Worm (Caenorhabditis elegans): Measurements from ENCODE around the gene R07G3.8.

R07G3.8 gene

DNA sequence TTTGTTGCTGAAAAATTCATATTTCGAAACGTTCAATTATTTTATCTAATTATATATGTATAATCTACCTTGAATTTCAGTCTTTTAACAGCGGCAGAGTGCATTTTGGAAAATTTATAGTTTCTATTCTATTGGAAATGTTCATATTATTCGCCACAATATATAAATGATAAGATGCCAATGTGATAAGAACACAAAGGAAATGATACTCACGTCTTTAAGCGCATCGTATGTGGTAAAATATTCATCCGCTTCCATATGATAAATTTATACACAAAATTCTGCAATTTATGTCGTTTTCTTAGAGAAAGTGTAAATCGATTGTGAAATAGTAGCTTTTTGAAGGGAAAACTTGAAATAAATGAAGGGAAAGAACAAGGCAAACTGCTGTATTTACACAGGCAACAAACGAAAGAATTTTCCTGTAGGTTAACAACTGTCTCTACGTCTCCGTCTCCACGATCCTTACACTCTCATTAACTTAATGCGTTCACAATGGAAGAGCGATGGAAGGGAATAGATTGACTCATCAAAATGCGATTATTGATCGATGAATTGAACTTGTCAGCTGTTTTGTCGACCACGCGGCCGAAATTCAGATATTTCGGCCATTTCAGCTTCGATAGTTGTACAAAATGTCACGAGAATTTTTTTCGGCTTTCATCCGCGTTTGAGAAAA lies 41.8 kb upstream of the R07G3.8 start, which contains the start of gene alfa-1 (continued):
- TF ChIP-seq tlp-1 (tag; optimal IDR thresholded peaks at IDR 0.05) (no peak), C34B4.2 (tag; optimal IDR thresholded peaks at IDR 0.05) (no peak), tbx-2 (tag; optimal IDR thresholded peaks at IDR 0.05) (no peak), nhr-237 (tag; optimal IDR thresholded peaks at IDR 0.05) (no peak), nhr-19 (GFP tag; conservative IDR thresholded peaks at IDR 0.05) (no peak), nhr-84 (tag; optimal IDR thresholded peaks at IDR 0.05) (no peak), blmp-1 (tag; optimal IDR thresholded peaks at IDR 0.05) (peak; percentile 55), ces-1 (GFP tag; optimal IDR thresholded peaks at IDR 0.05) (no peak), lin-15B (tag; optimal IDR thresholded peaks at IDR 0.05) (no peak), lin-13 (GFP tag; optimal IDR thresholded peaks at IDR 0.05) (no peak), skn-1 (tag; optimal IDR thresholded peaks at IDR 0.05) (no peak), mef-2 (tag; optimal IDR thresholded peaks at IDR 0.05) (no peak), elt-2 (tag; optimal IDR thresholded peaks at IDR 0.05) (peak; percentile 46), vab-15 (tag; optimal IDR thresholded peaks at IDR 0.05) (no peak), C04F5.9 (tag; optimal IDR thresholded peaks at IDR 0.05) (no peak), ceh-82 (tag; optimal IDR thresholded peaks at IDR 0.05) (no peak), grh-1 (GFP tag; IDR thresholded peaks at IDR 0.05) (no peak), nhr-85 (tag) (peak; percentile 53), Y116A8C.19 (tag; optimal IDR thresholded peaks at IDR 0.05; ENCODE audit: borderline replicate concordance) (no peak), hlh-4 (tag; optimal IDR thresholded peaks at IDR 0.05) (no peak), nhr-71 (tag; optimal IDR thresholded peaks at IDR 0.05) (peak; percentile 25), nhr-90 (tag; optimal IDR thresholded peaks at IDR 0.05; ENCODE audit: poor library complexity) (no peak), ztf-11 (tag; optimal IDR thresholded peaks at IDR 0.05) (no peak), lin-14 (GFP tag; optimal IDR thresholded peaks at IDR 0.05) (peak; percentile 74)

DNA sequence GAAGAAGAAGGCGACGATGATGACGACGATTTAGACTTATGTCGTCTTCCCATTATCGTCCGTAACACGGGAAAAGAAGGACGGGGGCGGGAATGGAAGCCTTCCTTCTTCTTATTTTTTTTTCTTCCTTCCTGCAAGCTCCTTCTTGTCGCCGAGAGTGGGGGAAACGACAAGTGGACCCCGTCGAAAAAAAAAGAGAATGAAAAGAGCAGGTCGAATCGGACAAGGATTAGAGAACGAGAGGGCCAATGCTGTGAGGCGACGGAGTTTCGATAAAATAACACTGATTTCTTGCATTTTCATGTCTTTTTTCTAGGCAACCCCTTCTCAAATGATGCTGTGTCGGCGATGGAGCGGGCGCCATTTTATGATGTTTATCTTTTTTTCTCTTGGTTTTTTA lies 30.9 kb upstream of the R07G3.8 start, which contains the start of gene pde-4:
TSS of gene pde-4 (minus strand) at position 76 of the 400 bp plus-strand sequence.
- TF ChIP-seq swsn-7 (tag; optimal IDR thresholded peaks at IDR 0.05) (no peak), lin-14 (GFP tag; optimal IDR thresholded peaks at IDR 0.05) (peak; percentile 59), nhr-47 (tag; optimal IDR thresholded peaks at IDR 0.05) (no peak)

DNA sequence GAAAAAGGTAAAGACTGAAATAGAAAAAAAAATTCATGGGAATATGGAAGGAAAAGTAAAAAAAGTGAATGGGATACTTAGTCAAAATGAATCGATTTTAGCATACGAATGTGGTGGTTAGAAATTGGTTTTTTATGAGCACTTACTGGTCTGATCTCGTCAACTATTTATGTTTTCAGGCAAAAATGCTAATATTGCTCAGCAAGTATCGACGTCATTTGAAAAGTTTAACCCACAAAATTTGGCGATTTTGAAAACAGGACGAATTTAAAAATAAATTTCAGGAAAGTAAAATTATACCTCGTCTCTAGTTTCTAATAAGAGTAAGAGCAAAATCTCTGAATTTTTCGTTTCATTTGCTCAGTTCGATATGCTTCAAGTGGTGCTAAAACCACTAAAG lies 22.9 kb upstream of the R07G3.8 start:
- TF ChIP-seq fos-1 (tag; optimal IDR thresholded peaks at IDR 0.05): no peak
- TF ChIP-seq egl-27 (tag; optimal IDR thresholded peaks at IDR 0.05): no peak
- no peak for TF ChIP-seq efl-1 (optimal IDR thresholded peaks at IDR 0.05)
- TF ChIP-seq efl-1 (GFP tag; optimal IDR thresholded peaks at IDR 0.05 in 1 of 2): peak in 1 of 2 experiments; percentile 64
- TF ChIP-seq fkh-8 (tag; optimal IDR thresholded peaks at IDR 0.05): no peak
- TF ChIP-seq unc-98 (GFP tag; IDR thresholded peaks at IDR 0.05): no peak

DNA sequence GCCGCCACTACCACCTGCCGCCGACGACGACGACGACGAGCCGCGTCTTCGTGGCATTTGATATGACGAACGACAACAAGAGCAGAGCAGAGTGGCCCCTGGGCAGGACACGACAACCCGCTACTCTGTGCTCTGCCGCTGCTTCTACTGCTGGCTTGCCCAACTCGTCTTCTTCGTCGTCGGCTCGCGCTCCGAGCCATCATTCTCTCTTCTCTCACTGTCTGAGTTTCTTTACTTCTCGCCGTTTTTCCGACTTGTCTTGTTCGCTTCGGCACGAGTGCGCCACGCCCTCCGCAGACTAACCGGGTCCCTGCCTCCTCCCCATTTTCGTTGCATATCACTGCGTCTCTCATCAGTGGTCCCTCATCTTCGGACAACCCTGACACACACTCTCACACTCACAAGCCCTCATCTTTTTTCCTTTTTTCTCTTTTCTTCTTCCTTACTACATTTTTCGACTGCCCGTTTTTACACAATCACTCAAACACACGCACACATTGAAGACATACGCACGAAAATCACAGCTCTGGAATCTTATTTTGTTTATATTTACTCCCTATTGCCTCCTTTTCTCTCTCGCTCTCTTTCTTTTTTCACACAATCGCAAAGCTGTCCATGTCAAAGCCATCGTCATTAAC lies 21.8 kb upstream of the R07G3.8 start:
- peak in 1 of 3 experiments; percentile 10 for TF ChIP-seq dpl-1 (GFP tag; optimal IDR thresholded peaks at IDR 0.05)
- TF ChIP-seq ceh-8 (GFP tag; optimal IDR thresholded peaks at IDR 0.05): peak; percentile 16
- TF ChIP-seq nhr-47 (tag; optimal IDR thresholded peaks at IDR 0.05): peak; percentile 71
- TF ChIP-seq swsn-7 (tag; optimal IDR thresholded peaks at IDR 0.05): peak; percentile 77
- peak; percentile 67 for TF ChIP-seq nhr-20 (tag; optimal IDR thresholded peaks at IDR 0.05)
- no peak for TF ChIP-seq sptf-1 (tag; optimal IDR thresholded peaks at IDR 0.05)
- no peak for TF ChIP-seq nhr-90 (tag; optimal IDR thresholded peaks at IDR 0.05; ENCODE audit: poor library complexity)
- TF ChIP-seq pax-3 (tag; optimal IDR thresholded peaks at IDR 0.05): no peak
- peak in 1 of 2 experiments; percentile 56 for TF ChIP-seq mdl-1 (tag; optimal IDR thresholded peaks at IDR 0.05)
- TF ChIP-seq unc-62 (GFP tag; optimal IDR thresholded peaks at IDR 0.05): no peak
- no peak for TF ChIP-seq skn-1 (tag; optimal IDR thresholded peaks at IDR 0.05)
- TF ChIP-seq snpc-4 (tag; optimal IDR thresholded peaks at IDR 0.05): no peak
- peak; percentile 57 for TF ChIP-seq isw-1 (GFP tag; IDR thresholded peaks at IDR 0.05)
- TF ChIP-seq aha-1 (tag; optimal IDR thresholded peaks at IDR 0.05): no peak
- TF ChIP-seq lir-3 (tag; optimal IDR thresholded peaks at IDR 0.05; ENCODE audit: poor library complexity): no peak
- TF ChIP-seq ces-1 (GFP tag; optimal IDR thresholded peaks at IDR 0.05): no peak
- no peak for TF ChIP-seq nhr-77 (tag; optimal IDR thresholded peaks at IDR 0.05)
- peak; percentile 29 for TF ChIP-seq irx-1 (tag; optimal IDR thresholded peaks at IDR 0.05)
- TF ChIP-seq elt-2 (tag; optimal IDR thresholded peaks at IDR 0.05): no peak
- no peak for TF ChIP-seq C04F5.9 (tag; optimal IDR thresholded peaks at IDR 0.05)
- TF ChIP-seq unc-30 (tag; optimal IDR thresholded peaks at IDR 0.05): no peak

Data from whole organism, L1 larva.